Worm (Caenorhabditis elegans) whole organism, late embryonic: ENCODE data around the gene T12B5.14.

ENCODE experiments used
- ets-4 ChIP-seq: sonication (generic microtip); optimal IDR thresholded peaks from 2 replicates; lab custom pipeline; 2016; ENCODE audit warnings: missing genetic modification characterization, missing compliant biosample characterization
- mec-3 ChIP-seq: sonication (generic microtip); optimal IDR thresholded peaks from 2 replicates; lab custom pipeline; 2016; ENCODE audit warnings: borderline replicate concordance, missing genetic modification characterization, missing compliant biosample characterization
- pat-9 ChIP-seq: fragments of 200-800 bp; sonication (Bioruptor generic); optimal IDR thresholded peaks from 2 replicates; lab custom pipeline; 2018; ENCODE audit warnings: mild to moderate bottlenecking, missing genetic modification characterization, moderate library complexity, missing compliant biosample characterization
- pha-4 ChIP-seq: fragments of 150-350 bp; optimal IDR thresholded peaks from 2 replicates; lab custom pipeline; 2018; ENCODE audit warnings: missing biosample characterization, missing genetic modification reagents, missing genetic modification characterization
- tbx-7 ChIP-seq: sonication (generic microtip); optimal IDR thresholded peaks from 2 replicates; lab custom pipeline; 2016; ENCODE audit warnings: missing genotype, missing genetic modification characterization, missing compliant biosample characterization
- ztf-16 ChIP-seq: sonication (generic microtip); optimal IDR thresholded peaks from 2 replicates; lab custom pipeline; 2017; ENCODE audit warnings: missing genetic modification characterization, missing compliant biosample characterization

DNA sequence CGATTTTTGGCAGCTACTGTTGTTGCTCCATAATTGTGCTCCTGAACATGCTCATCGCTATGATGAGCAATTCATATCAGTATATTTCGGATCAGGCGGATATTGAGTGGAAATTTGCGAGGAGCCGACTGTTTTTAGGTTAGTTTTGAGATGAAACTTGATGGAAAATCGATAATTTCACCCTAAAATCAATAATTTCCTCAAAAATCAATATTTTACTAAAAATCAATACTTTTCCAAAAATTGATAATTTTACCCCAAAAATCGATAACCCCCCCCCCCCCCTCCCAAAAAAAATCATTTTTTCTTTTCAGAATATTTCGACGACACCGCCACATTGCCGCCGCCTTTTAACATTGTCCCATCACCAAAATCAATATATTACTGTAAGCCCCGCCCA lies 44.2 kb downstream of the T12B5.14 start:
- TF ChIP-seq mec-3 (no peak), pha-4 (tag; lab: Kevin White, UChicago) (no peak), pat-9 (tag; lab: Kevin White, UChicago) (no peak), tbx-7 (tag; lab: Kevin White, UChicago) (no peak), ztf-16 (tag; lab: Kevin White, UChicago) (no peak), ets-4 (tag; lab: Kevin White, UChicago) (no peak)
